Fruit fly (Drosophila melanogaster) whole organism, embryonic: ENCODE data around the gene Dhod.

Experiments used
- Atf-2 ChIP-seq: fragments of 200-800 bp; sonication (Bioruptor generic); optimal IDR thresholded peaks from 2 replicates; lab custom pipeline; 2016; ENCODE audit warnings: missing biosample characterization, missing genetic modification characterization
- Atf3 ChIP-seq: fragments of 200-800 bp; sonication (Bioruptor generic); optimal IDR thresholded peaks from 3 replicates; lab custom pipeline; 2016; ENCODE audit warnings: missing biosample characterization, missing genetic modification characterization
- Bteb2 ChIP-seq: fragments of 200-800 bp; sonication (Bioruptor generic); optimal IDR thresholded peaks from 2 replicates; lab custom pipeline; 2016; ENCODE audit warnings: missing biosample characterization, missing genetic modification characterization
- CG10267 ChIP-seq: fragments of 200-800 bp; sonication (Bioruptor generic); optimal IDR thresholded peaks from 2 replicates; lab custom pipeline; 2018; ENCODE audit warnings: missing biosample characterization, mild to moderate bottlenecking, missing genetic modification characterization, moderate library complexity
- CG10366 ChIP-seq: fragments of 200-800 bp; sonication (Bioruptor generic); IDR thresholded peaks from 2 replicates; pipeline ENCODE4 v1.3.6; 2022; ENCODE audit warnings: missing biosample characterization, missing genetic modification characterization
- CG12391 ChIP-seq: fragments of 200-800 bp; sonication (Bioruptor generic); optimal IDR thresholded peaks from 3 replicates; lab custom pipeline; 2018; ENCODE audit warnings: missing biosample characterization, mild to moderate bottlenecking, missing genetic modification characterization, moderate library complexity
- CG13123 ChIP-seq: fragments of 200-800 bp; sonication (Bioruptor generic); optimal IDR thresholded peaks from 2 replicates; lab custom pipeline; 2016; ENCODE audit warnings: missing biosample characterization, missing genetic modification characterization
- CG13775 ChIP-seq: fragments of 200-800 bp; sonication (Bioruptor generic); optimal IDR thresholded peaks from 3 replicates; lab custom pipeline; 2017; ENCODE audit warnings: missing biosample characterization, mild to moderate bottlenecking, missing genetic modification characterization
- CG13894 ChIP-seq: fragments of 200-800 bp; sonication (Bioruptor generic); optimal IDR thresholded peaks from 3 replicates; lab custom pipeline; 2018; ENCODE audit warnings: missing biosample characterization, mild to moderate bottlenecking, missing genetic modification characterization, moderate library complexity
- CG14441 ChIP-seq: fragments of 200-800 bp; sonication (Bioruptor generic); IDR thresholded peaks from 2 replicates; pipeline ENCODE4 v1.3.6; 2022; ENCODE audit warnings: missing biosample characterization, missing genetic modification characterization
- CG1647 ChIP-seq: fragments of 200-800 bp; sonication (Bioruptor generic); optimal IDR thresholded peaks from 3 replicates; lab custom pipeline; 2016; ENCODE audit warnings: missing biosample characterization, missing genetic modification characterization
- CG16813 ChIP-seq: fragments of 200-800 bp; sonication (Bioruptor generic); IDR thresholded peaks from 3 replicates; pipeline ENCODE4 v1.3.6; 2022; ENCODE audit warnings: missing biosample characterization, missing genetic modification characterization; ENCODE audit not compliant: partially characterized antibody
- CG17912 ChIP-seq: fragments of 200-800 bp; sonication (Bioruptor generic); optimal IDR thresholded peaks from 2 replicates; lab custom pipeline; 2018; ENCODE audit warnings: missing biosample characterization, mild to moderate bottlenecking, missing genetic modification characterization
- CG18262 ChIP-seq: fragments of 200-800 bp; optimal IDR thresholded peaks from 3 replicates; lab custom pipeline; 2019; ENCODE audit warnings: missing biosample characterization, mild to moderate bottlenecking, missing genetic modification characterization, moderate library complexity
- CG2116 ChIP-seq: fragments of 200-800 bp; sonication (Bioruptor generic); optimal IDR thresholded peaks from 3 replicates; lab custom pipeline; 2018; ENCODE audit warnings: missing biosample characterization, mild to moderate bottlenecking, missing genetic modification characterization
- CG2120 ChIP-seq: fragments of 200-800 bp; sonication (Bioruptor generic); optimal IDR thresholded peaks from 3 replicates; lab custom pipeline; 2016; ENCODE audit warnings: missing biosample characterization, missing genetic modification characterization
- CG30403 ChIP-seq: fragments of 200-800 bp; sonication (Bioruptor generic); optimal IDR thresholded peaks from 3 replicates; lab custom pipeline; 2016; ENCODE audit warnings: missing biosample characterization, missing genetic modification characterization
- CG4404 ChIP-seq: fragments of 200-800 bp; sonication (Bioruptor generic); IDR thresholded peaks from 2 replicates; pipeline ENCODE4 v1.3.6; 2022; ENCODE audit warnings: missing biosample characterization, missing genetic modification characterization
- CG4424 ChIP-seq: fragments of 200-800 bp; sonication (Bioruptor generic); optimal IDR thresholded peaks from 3 replicates; lab custom pipeline; 2016; ENCODE audit warnings: missing biosample characterization, missing genetic modification characterization
- CG4854 ChIP-seq: fragments of 200-800 bp; sonication (Bioruptor generic); optimal IDR thresholded peaks from 2 replicates; lab custom pipeline; 2016; ENCODE audit warnings: missing biosample characterization, missing genetic modification characterization, inconsistent platforms
- CG6272 ChIP-seq: fragments of 200-800 bp; sonication (Bioruptor generic); IDR thresholded peaks from 2 replicates; pipeline ENCODE4 v1.3.6; 2022; ENCODE audit warnings: missing biosample characterization, missing genetic modification characterization
- CG7963 ChIP-seq: fragments of 200-800 bp; sonication (Bioruptor generic); IDR thresholded peaks from 3 replicates; pipeline ENCODE4 v1.3.6; 2022; ENCODE audit warnings: missing biosample characterization, missing genetic modification characterization; ENCODE audit not compliant: partially characterized antibody
- CG8089 ChIP-seq: fragments of 200-800 bp; sonication (Bioruptor generic); optimal IDR thresholded peaks from 3 replicates; lab custom pipeline; 2016; ENCODE audit warnings: missing biosample characterization, missing genetic modification characterization
- CG9727 ChIP-seq: fragments of 200-800 bp; sonication (Bioruptor generic); optimal IDR thresholded peaks from 3 replicates; lab custom pipeline; 2017; ENCODE audit warnings: missing biosample characterization, mild to moderate bottlenecking, missing genetic modification characterization
- Chrac-16 ChIP-seq: fragments of 200-800 bp; sonication (Bioruptor generic); optimal IDR thresholded peaks from 3 replicates; lab custom pipeline; 2016; ENCODE audit warnings: missing biosample characterization, missing genetic modification characterization
- CoRest ChIP-seq: fragments of 200-800 bp; sonication (Bioruptor generic); optimal IDR thresholded peaks from 3 replicates; lab custom pipeline; 2018; ENCODE audit warnings: missing biosample characterization, mild to moderate bottlenecking, missing genetic modification characterization, moderate library complexity
- Deaf1 ChIP-seq: fragments of 200-800 bp; optimal IDR thresholded peaks from 3 replicates; lab custom pipeline; 2019; ENCODE audit warnings: missing biosample characterization, mild to moderate bottlenecking, missing genetic modification characterization, moderate library complexity
- Dref ChIP-seq: fragments of 200-800 bp; sonication (Bioruptor generic); IDR thresholded peaks from 2 replicates; pipeline ENCODE4 v1.3.6; 2022; ENCODE audit warnings: missing biosample characterization, missing genetic modification characterization
- E2f2 ChIP-seq: fragments of 200-800 bp; sonication (Bioruptor generic); IDR thresholded peaks from 2 replicates; pipeline ENCODE4 v1.3.6; 2022; ENCODE audit warnings: missing biosample characterization, missing genetic modification characterization
- Ets97D ChIP-seq: fragments of 200-800 bp; sonication (Bioruptor generic); optimal IDR thresholded peaks from 3 replicates; lab custom pipeline; 2016; ENCODE audit warnings: missing biosample characterization, missing genetic modification characterization
- HmgD ChIP-seq: fragments of 200-800 bp; sonication (Bioruptor generic); optimal IDR thresholded peaks from 3 replicates; lab custom pipeline; 2016; ENCODE audit warnings: missing biosample characterization, missing genetic modification characterization
- Hmr ChIP-seq: fragments of 200-800 bp; sonication (Bioruptor generic); optimal IDR thresholded peaks from 3 replicates; lab custom pipeline; 2017; ENCODE audit warnings: mild to moderate bottlenecking, missing biosample characterization, missing genetic modification reagents, missing genetic modification characterization
- Hr51 ChIP-seq, 2 experiments: fragments of 200-800 bp; sonication (Bioruptor generic); optimal IDR thresholded peaks; 2 replicates in 1 of 2; 3 replicates in 1 of 2; lab custom pipeline; 2016 to 2018; ENCODE audit warnings: missing biosample characterization in 2 of 2, missing genetic modification characterization in 2 of 2, mild to moderate bottlenecking in 1 of 2, moderate library complexity in 1 of 2
- Pdp1 ChIP-seq, 2 experiments: fragments of 200-800 bp; sonication (Bioruptor generic); optimal IDR thresholded peaks; 3 replicates each; lab custom pipeline; 2016; ENCODE audit warnings: missing biosample characterization in 2 of 2, missing genetic modification characterization in 2 of 2, mild to moderate bottlenecking in 1 of 2, moderate library complexity in 1 of 2
- Six4 ChIP-seq: fragments of 200-800 bp; sonication (Bioruptor generic); optimal IDR thresholded peaks from 2 replicates; lab custom pipeline; 2016; ENCODE audit warnings: missing biosample characterization, missing genetic modification characterization
- Sox100B ChIP-seq: fragments of 200-800 bp; sonication (Bioruptor generic); optimal IDR thresholded peaks from 3 replicates; lab custom pipeline; 2018; ENCODE audit warnings: missing biosample characterization, mild to moderate bottlenecking, missing genetic modification characterization
- YL-1 ChIP-seq: fragments of 200-800 bp; sonication (Bioruptor generic); optimal IDR thresholded peaks from 3 replicates; lab custom pipeline; 2017; ENCODE audit warnings: missing biosample characterization, mild to moderate bottlenecking, missing genetic modification characterization
- az2 ChIP-seq: fragments of 200-800 bp; sonication (Bioruptor generic); optimal IDR thresholded peaks from 3 replicates; lab custom pipeline; 2016; ENCODE audit warnings: missing biosample characterization, missing genetic modification characterization
- bab2 ChIP-seq: fragments of 200-800 bp; sonication (Bioruptor generic); optimal IDR thresholded peaks from 2 replicates; lab custom pipeline; 2016; ENCODE audit warnings: missing biosample characterization, missing genetic modification characterization
- dimm ChIP-seq: fragments of 200-800 bp; sonication (Bioruptor generic); IDR thresholded peaks from 2 replicates; pipeline ENCODE4 v1.3.6; 2022; ENCODE audit warnings: missing biosample characterization, missing genetic modification characterization
- emc ChIP-seq: fragments of 200-800 bp; sonication (Bioruptor generic); optimal IDR thresholded peaks from 2 replicates; lab custom pipeline; 2016; ENCODE audit warnings: missing biosample characterization, missing genetic modification characterization
- ems ChIP-seq: fragments of 200-800 bp; sonication (Bioruptor generic); optimal IDR thresholded peaks from 3 replicates; lab custom pipeline; 2016; ENCODE audit warnings: missing biosample characterization, missing genetic modification characterization
- eyg ChIP-seq: fragments of 200-800 bp; sonication (Bioruptor generic); optimal IDR thresholded peaks from 3 replicates; lab custom pipeline; 2016; ENCODE audit warnings: missing biosample characterization, missing genetic modification characterization
- pum ChIP-seq: fragments of 200-800 bp; sonication (Bioruptor generic); optimal IDR thresholded peaks from 2 replicates; lab custom pipeline; 2016; ENCODE audit warnings: missing biosample characterization, missing genetic modification characterization
- tll ChIP-seq, 2 experiments: fragments of 200-800 bp in 1 of 2; fragments of >200 bp in 1 of 2; sonication (Bioruptor generic) in 1 of 2; optimal IDR thresholded peaks; 2 replicates each; lab custom pipeline; 2017 to 2019; ENCODE audit warnings: missing biosample characterization in 2 of 2, missing genetic modification characterization in 2 of 2, mild to moderate bottlenecking in 1 of 2, moderate library complexity in 1 of 2
- ttk ChIP-seq: fragments of 200-800 bp; sonication (Bioruptor generic); IDR thresholded peaks from 2 replicates; pipeline ENCODE4 v2.1.2; 2022; ENCODE audit warnings: missing biosample characterization, missing genetic modification characterization
- vnd ChIP-seq: fragments of 200-800 bp; sonication (Bioruptor generic); IDR thresholded peaks from 3 replicates; pipeline ENCODE4 v1.3.6; 2022; ENCODE audit warnings: missing biosample characterization, missing genetic modification characterization; ENCODE audit not compliant: partially characterized antibody
- zf30C ChIP-seq: fragments of 200-800 bp; sonication (Bioruptor generic); optimal IDR thresholded peaks from 3 replicates; lab custom pipeline; 2018; ENCODE audit warnings: missing biosample characterization, mild to moderate bottlenecking, missing genetic modification characterization
- zfh2 ChIP-seq: fragments of 200-800 bp; sonication (Bioruptor generic); optimal IDR thresholded peaks from 2 replicates; lab custom pipeline; 2016; ENCODE audit warnings: missing biosample characterization, missing genetic modification characterization

The Dhod gene

dm6 chr3R:8663668-8664283, 11.1 kb upstream of the Dhod start, which contains the start of gene CG8032 (continued):
- TF ChIP-seq bab2 (peak; percentile 68), ems (GFP tag; lab: Kevin White, UChicago) (peak; percentile 44), Atf-2 (GFP tag; lab: Kevin White, UChicago) (peak; percentile 28), zf30C (GFP tag; lab: Kevin White, UChicago) (no peak), pum (peak; percentile 69), CG13123 (peak; percentile 7), E2f2 (GFP tag; lab: Robert Waterston, UW) (peak; percentile 54), CG12391 (tag; lab: Kevin White, UChicago) (peak; percentile 74), CG18262 (peak; percentile 47), Sox100B (GFP tag; lab: Kevin White, UChicago) (peak; percentile 25), Hmr (GFP tag; lab: Kevin White, UChicago) (peak; percentile 27), zfh2 (GFP tag; lab: Kevin White, UChicago) (peak; percentile 48), eyg (GFP tag; lab: Kevin White, UChicago) (peak; percentile 31), CG16813 (peak; percentile 69), YL-1 (GFP tag; lab: Kevin White, UChicago) (peak; percentile 55), Six4 (GFP tag; lab: Kevin White, UChicago) (peak; percentile 4), tll (GFP tag; optimal IDR thresholded peaks at IDR 0.05; lab: Kevin White, UChicago) (peak in 1 of 2 experiments; percentile 40), CG9727 (GFP tag; lab: Kevin White, UChicago) (peak; percentile 49), Hr51 (GFP tag; optimal IDR thresholded peaks at IDR 0.05; lab: Kevin White, UChicago) (peak in 1 of 2 experiments; percentile 35), CG2120 (GFP tag; lab: Kevin White, UChicago) (peak; percentile 65), CG7963 (GFP tag; lab: Robert Waterston, UW) (no peak; the same call in 2 of the 3 replicates), CG13894 (tag; lab: Kevin White, UChicago) (peak; percentile 46), CG2116 (GFP tag; lab: Kevin White, UChicago) (peak; percentile 93), CG4424 (peak; percentile 41), CG10267 (tag; lab: Kevin White, UChicago) (peak; percentile 93), dimm (GFP tag; lab: Robert Waterston, UW) (no peak), ttk (GFP tag; lab: Robert Waterston, UW) (peak; percentile 36; the same call in 1 of the 2 replicates), Deaf1 (tag; lab: Kevin White, UChicago) (peak; percentile 33), vnd (GFP tag; lab: Robert Waterston, UW) (peak; percentile 41; the same call in 1 of the 3 replicates), CG14441 (GFP tag; lab: Robert Waterston, UW) (no peak), CG10366 (GFP tag; lab: Robert Waterston, UW) (no peak), CG1647 (GFP tag; lab: Kevin White, UChicago) (peak; percentile 2), Pdp1 (GFP tag; optimal IDR thresholded peaks at IDR 0.05; lab: Kevin White, UChicago) (peak; percentile 15 to 47), CG8089 (GFP tag; lab: Kevin White, UChicago) (no peak), Atf3 (GFP tag; lab: Kevin White, UChicago) (peak; percentile 13), Chrac-16 (GFP tag; lab: Kevin White, UChicago) (peak; percentile 22), emc (GFP tag; lab: Kevin White, UChicago) (peak; percentile 2), CG17912 (peak; percentile 27), Dref (GFP tag; lab: Robert Waterston, UW) (peak; percentile 72), CG4854 (no peak), az2 (GFP tag; lab: Kevin White, UChicago) (peak; percentile 35), Ets97D (GFP tag; lab: Kevin White, UChicago) (peak; percentile 82), CG6272 (no peak), CG30403 (peak; percentile 69), CoRest (tag; lab: Kevin White, UChicago) (peak; percentile 54), HmgD (peak; percentile 6), CG4404 (GFP tag; lab: Robert Waterston, UW) (no peak), Bteb2 (GFP tag; lab: Kevin White, UChicago) (peak; percentile 31), CG13775 (GFP tag; lab: Kevin White, UChicago) (peak; percentile 61)
